Worm (Caenorhabditis elegans) whole organism, young adult: Measurements from ENCODE around the gene ZK353.9.

Experiments
- C17E4.6 ChIP-seq: fragments of 200-800 bp; sonication (Bioruptor generic); IDR thresholded peaks from 2 replicates; pipeline ENCODE4 v1.3.6; 2022; ENCODE audit warnings: missing genetic modification reagents, missing genetic modification characterization, missing compliant biosample characterization
- F57C9.4 ChIP-seq: sonication (generic microtip); optimal IDR thresholded peaks from 2 replicates; lab custom pipeline; 2017; ENCODE audit warnings: mild to moderate bottlenecking, missing genetic modification characterization, missing compliant biosample characterization
- T26A5.8 ChIP-seq: sonication (generic microtip); optimal IDR thresholded peaks from 2 replicates; lab custom pipeline; 2016; ENCODE audit warnings: missing genetic modification characterization, missing compliant biosample characterization
- ama-1 ChIP-seq, 3 experiments: fragments of 150-350 bp in 1 of 3; sonication (generic microtip) in 2 of 3; optimal IDR thresholded peaks; 2 replicates each; lab custom pipeline; 2014 to 2018; ENCODE audit warnings: missing biosample characterization in 2 of 3, missing genetic modification characterization in 2 of 3, missing genetic modification reagents in 2 of 3
- ceh-27 ChIP-seq: fragments of 200-800 bp; sonication (Bioruptor generic); optimal IDR thresholded peaks from 2 replicates; lab custom pipeline; 2018; ENCODE audit warnings: mild to moderate bottlenecking, missing genetic modification characterization, moderate library complexity, missing compliant biosample characterization
- egl-44 ChIP-seq: fragments of 200-800 bp; sonication (Bioruptor generic); IDR thresholded peaks from 2 replicates; pipeline ENCODE4 v1.3.6; 2022; ENCODE audit warnings: missing genetic modification reagents, missing genetic modification characterization, missing compliant biosample characterization
- nfya-1 ChIP-seq: sonication (generic microtip); optimal IDR thresholded peaks from 2 replicates; lab custom pipeline; 2017; ENCODE audit warnings: antibody characterized with exemption, missing compliant biosample characterization, missing genetic modification characterization, borderline replicate concordance; ENCODE audit not compliant: insufficient read depth

ce11 chrIII:8446534-8446933, 37.2 kb downstream of the ZK353.9 start, which contains the start of gene hsp-110:
- TF ChIP-seq nfya-1 (tag; lab: Kevin White, UChicago) (no peak), C17E4.6 (GFP tag; lab: Robert Waterston, UW) (no peak), F57C9.4 (no peak), ceh-27 (GFP tag; lab: Kevin White, UChicago) (no peak), ama-1 (optimal IDR thresholded peaks at IDR 0.05; lab: Kevin White, UChicago) (no peak), ama-1 (GFP tag; optimal IDR thresholded peaks at IDR 0.05; lab: Kevin White, UChicago) (no peak), egl-44 (GFP tag; lab: Robert Waterston, UW) (no peak), T26A5.8 (no peak)
